Worm (Caenorhabditis elegans) whole organism, early embryonic: ENCODE results near the gene him-10.

ENCODE experiments used
- B0310.2 ChIP-seq: sonication (generic microtip); optimal IDR thresholded peaks from 2 replicates; lab custom pipeline; 2016; ENCODE audit warnings: mild to moderate bottlenecking, missing genetic modification characterization, missing compliant biosample characterization
- F13C5.2 ChIP-seq: sonication (generic microtip); optimal IDR thresholded peaks from 2 replicates; lab custom pipeline; 2017; ENCODE audit warnings: mild to moderate bottlenecking, missing genetic modification characterization, inconsistent platforms, missing compliant biosample characterization
- aly-1 ChIP-seq: sonication (generic microtip); optimal IDR thresholded peaks from 2 replicates; lab custom pipeline; 2016; ENCODE audit warnings: missing genetic modification characterization, missing compliant biosample characterization
- ama-1 ChIP-seq: fragments of 150-350 bp; optimal IDR thresholded peaks from 2 replicates; lab custom pipeline; 2014
- ceh-13 ChIP-seq: fragments of 200-800 bp; sonication (Bioruptor generic); optimal IDR thresholded peaks from 2 replicates; lab custom pipeline; 2018; ENCODE audit warnings: mild to moderate bottlenecking, missing genetic modification characterization, missing compliant biosample characterization
- ceh-36 ChIP-seq: sonication (generic microtip); optimal IDR thresholded peaks from 2 replicates; lab custom pipeline; 2016; ENCODE audit warnings: missing genetic modification characterization, inconsistent platforms, missing compliant biosample characterization
- ets-7 ChIP-seq: sonication (generic microtip); optimal IDR thresholded peaks from 2 replicates; lab custom pipeline; 2016; ENCODE audit warnings: missing genotype, missing genetic modification characterization, missing compliant biosample characterization
- flt-1 ChIP-seq: fragments of 200-800 bp; sonication (Bioruptor generic); IDR thresholded peaks from 2 replicates; pipeline ENCODE4 v1.3.6; 2022; ENCODE audit warnings: missing genetic modification characterization, missing compliant biosample characterization
- hmbx-1 ChIP-seq: sonication (generic microtip); optimal IDR thresholded peaks from 2 replicates; lab custom pipeline; 2016; ENCODE audit warnings: mild to moderate bottlenecking, missing genetic modification characterization, missing compliant biosample characterization
- hmg-4 ChIP-seq: fragments of 200-800 bp; sonication (Bioruptor generic); optimal IDR thresholded peaks from 2 replicates; lab custom pipeline; 2018; ENCODE audit warnings: mild to moderate bottlenecking, missing genetic modification characterization, missing compliant biosample characterization
- hnd-1 ChIP-seq: sonication (generic microtip); optimal IDR thresholded peaks from 2 replicates; lab custom pipeline; 2016; ENCODE audit warnings: missing genetic modification characterization, missing compliant biosample characterization
- pes-1 ChIP-seq: fragments of 200-800 bp; sonication (Bioruptor generic); IDR thresholded peaks from 2 replicates; pipeline ENCODE4 v1.3.6; 2022; ENCODE audit warnings: missing genetic modification reagents, missing genetic modification characterization, missing compliant biosample characterization
- scrt-1 ChIP-seq: fragments of 200-800 bp; sonication (Bioruptor generic); IDR thresholded peaks from 2 replicates; pipeline ENCODE4 v1.3.6; 2022; ENCODE audit warnings: missing genetic modification characterization, missing compliant biosample characterization
- sea-1 ChIP-seq: fragments of 200-800 bp; sonication (Bioruptor generic); conservative IDR thresholded peaks from 2 replicates; pipeline ENCODE4 v1.3.6; 2022; ENCODE audit warnings: missing genetic modification characterization, missing compliant biosample characterization
- tbx-11 ChIP-seq: fragments of 200-800 bp; sonication (Bioruptor generic); IDR thresholded peaks from 2 replicates; pipeline ENCODE4 v1.3.6; 2022; ENCODE audit warnings: missing genetic modification characterization, missing compliant biosample characterization
- tbx-37 ChIP-seq: fragments of 200-800 bp; sonication (Bioruptor generic); conservative IDR thresholded peaks from 2 replicates; pipeline ENCODE4 v1.3.6; 2022; ENCODE audit warnings: missing genetic modification reagents, missing genetic modification characterization, missing compliant biosample characterization
- tra-4 ChIP-seq: sonication (generic microtip); optimal IDR thresholded peaks from 2 replicates; lab custom pipeline; 2017; ENCODE audit warnings: missing genetic modification characterization, missing compliant biosample characterization

Gene him-10

ce11 chrIII:5806720-5807119 is 3.7 kb downstream of the him-10 start, which contains the start of gene R12B2.2:
TSS of gene R12B2.2 (plus strand) at chrIII:5807020.
- TF ChIP-seq sea-1 (no peak), pes-1 (GFP tag; lab: Robert Waterston, UW) (no peak), F13C5.2 (tag; lab: Kevin White, UChicago) (no peak), hmg-4 (GFP tag; lab: Kevin White, UChicago) (no peak), hmbx-1 (tag; lab: Kevin White, UChicago) (no peak), flt-1 (GFP tag; lab: Robert Waterston, UW) (no peak), scrt-1 (GFP tag; lab: Robert Waterston, UW) (no peak), aly-1 (tag; lab: Kevin White, UChicago) (no peak)

ce11 chrIII:5810012-5810411 is 7.0 kb downstream of the him-10 start:
- TF ChIP-seq ama-1 (lab: Kevin White, UChicago) (no peak), B0310.2 (tag; lab: Kevin White, UChicago) (no peak), hnd-1 (no peak), ets-7 (no peak), flt-1 (GFP tag; lab: Robert Waterston, UW) (no peak), F13C5.2 (tag; lab: Kevin White, UChicago) (no peak), ceh-36 (tag; lab: Kevin White, UChicago) (no peak), hmg-4 (GFP tag; lab: Kevin White, UChicago) (no peak), sea-1 (no peak), tbx-11 (no peak), hmbx-1 (tag; lab: Kevin White, UChicago) (no peak), tra-4 (no peak), pes-1 (GFP tag; lab: Robert Waterston, UW) (no peak), scrt-1 (GFP tag; lab: Robert Waterston, UW) (no peak), ceh-13 (GFP tag; lab: Kevin White, UChicago) (no peak), aly-1 (tag; lab: Kevin White, UChicago) (no peak), tbx-37 (GFP tag; lab: Robert Waterston, UW) (no peak)

- TF ChIP-seq tra-4 (no peak), pes-1 (GFP tag; lab: Robert Waterston, UW) (no peak), F13C5.2 (tag; lab: Kevin White, UChicago) (no peak)
Measured at ce11 chrIII:5811957-5812356, 8.9 kb downstream of the him-10 start.

ce11 chrIII:5812672-5813071 is 9.6 kb downstream of the him-10 start:
- TF ChIP-seq hmbx-1 (tag; lab: Kevin White, UChicago): no peak

ce11 chrIII:5813501-5813900 is 10.4 kb downstream of the him-10 start:
- no peak for TF ChIP-seq tra-4
- no peak for TF ChIP-seq hmg-4 (GFP tag; lab: Kevin White, UChicago)
- no peak for TF ChIP-seq tbx-37 (GFP tag; lab: Robert Waterston, UW)
- TF ChIP-seq sea-1: no peak
- TF ChIP-seq ceh-36 (tag; lab: Kevin White, UChicago): no peak
- TF ChIP-seq hnd-1: no peak
- no peak for TF ChIP-seq ceh-13 (GFP tag; lab: Kevin White, UChicago)
- TF ChIP-seq ama-1 (lab: Kevin White, UChicago): no peak
- TF ChIP-seq F13C5.2 (tag; lab: Kevin White, UChicago): no peak
- no peak for TF ChIP-seq B0310.2 (tag; lab: Kevin White, UChicago)
- no peak for TF ChIP-seq hmbx-1 (tag; lab: Kevin White, UChicago)
- no peak for TF ChIP-seq pes-1 (GFP tag; lab: Robert Waterston, UW)
- TF ChIP-seq aly-1 (tag; lab: Kevin White, UChicago): no peak
- no peak for TF ChIP-seq scrt-1 (GFP tag; lab: Robert Waterston, UW)
- TF ChIP-seq ets-7: no peak
- TF ChIP-seq flt-1 (GFP tag; lab: Robert Waterston, UW): no peak
- TF ChIP-seq tbx-11: no peak

ce11 chrIII:5814098-5814497 is 11.0 kb downstream of the him-10 start:
- no peak for TF ChIP-seq B0310.2 (tag; lab: Kevin White, UChicago)
- TF ChIP-seq pes-1 (GFP tag; lab: Robert Waterston, UW): no peak

- TF ChIP-seq ets-7 (no peak), scrt-1 (GFP tag; lab: Robert Waterston, UW) (no peak), F13C5.2 (tag; lab: Kevin White, UChicago) (no peak), B0310.2 (tag; lab: Kevin White, UChicago) (no peak)
Measured at ce11 chrIII:5814799-5815198, 11.7 kb downstream of the him-10 start, which contains the start of gene R12B2.7. TSS of gene R12B2.7 (plus strand) at chrIII:5815045.

- no peak for TF ChIP-seq ceh-13 (GFP tag; lab: Kevin White, UChicago)
- no peak for TF ChIP-seq tra-4
- TF ChIP-seq aly-1 (tag; lab: Kevin White, UChicago): no peak
- no peak for TF ChIP-seq pes-1 (GFP tag; lab: Robert Waterston, UW)
- TF ChIP-seq hmg-4 (GFP tag; lab: Kevin White, UChicago): no peak
- no peak for TF ChIP-seq tbx-11
- TF ChIP-seq hnd-1: no peak
- no peak for TF ChIP-seq sea-1
- no peak for TF ChIP-seq ets-7
- TF ChIP-seq tbx-37 (GFP tag; lab: Robert Waterston, UW): no peak
- TF ChIP-seq B0310.2 (tag; lab: Kevin White, UChicago): no peak
- no peak for TF ChIP-seq ceh-36 (tag; lab: Kevin White, UChicago)
- TF ChIP-seq scrt-1 (GFP tag; lab: Robert Waterston, UW): no peak
- no peak for TF ChIP-seq ama-1 (lab: Kevin White, UChicago)
- TF ChIP-seq F13C5.2 (tag; lab: Kevin White, UChicago): no peak
Measured at ce11 chrIII:5815932-5816331, 12.9 kb downstream of the him-10 start, which contains the start of gene sma-4. TSS of gene sma-4 (plus strand) at chrIII:5816232.
